Worm (Caenorhabditis elegans): ENCODE results near the gene exos-4.1.

Gene exos-4.1

ce11 chrIV:13108430-13108829 is 9.6 kb downstream of the exos-4.1 start:
- TF ChIP-seq ceh-82 (tag; optimal IDR thresholded peaks at IDR 0.05) (no peak), peb-1 (tag; optimal IDR thresholded peaks at IDR 0.05) (no peak), ztf-4 (tag; optimal IDR thresholded peaks at IDR 0.05) (no peak), C34F6.9 (tag; optimal IDR thresholded peaks at IDR 0.05) (no peak), nhr-77 (tag; optimal IDR thresholded peaks at IDR 0.05) (no peak), dmd-4 (tag; optimal IDR thresholded peaks at IDR 0.05) (no peak), unc-62 (GFP tag; optimal IDR thresholded peaks at IDR 0.05) (no peak), lin-13 (GFP tag; optimal IDR thresholded peaks at IDR 0.05) (no peak), nhr-21 (tag; optimal IDR thresholded peaks at IDR 0.05) (no peak), nhr-10 (tag; optimal IDR thresholded peaks at IDR 0.05) (no peak), ceh-16 (tag; optimal IDR thresholded peaks at IDR 0.05) (no peak), mab-5 (tag; optimal IDR thresholded peaks at IDR 0.05) (no peak), Y55F3AM.14 (GFP tag; optimal IDR thresholded peaks at IDR 0.05) (no peak), ztf-1 (GFP tag; conservative IDR thresholded peaks at IDR 0.05) (no peak), skn-1 (tag; optimal IDR thresholded peaks at IDR 0.05) (no peak), nhr-23 (tag; optimal IDR thresholded peaks at IDR 0.05) (no peak), mbf-1 (tag; optimal IDR thresholded peaks at IDR 0.05) (no peak), mdl-1 (tag; optimal IDR thresholded peaks at IDR 0.05) (no peak), unc-39 (tag; optimal IDR thresholded peaks at IDR 0.05) (no peak), lsy-2 (tag; optimal IDR thresholded peaks at IDR 0.05) (no peak)

- TF ChIP-seq skn-1 (tag; optimal IDR thresholded peaks at IDR 0.05) (no peak), nhr-10 (tag; optimal IDR thresholded peaks at IDR 0.05) (no peak), C34F6.9 (tag; optimal IDR thresholded peaks at IDR 0.05) (no peak), F13H6.1 (tag; optimal IDR thresholded peaks at IDR 0.05) (no peak), ztf-1 (GFP tag; conservative IDR thresholded peaks at IDR 0.05) (no peak), Y55F3AM.14 (GFP tag; optimal IDR thresholded peaks at IDR 0.05) (no peak), snpc-4 (tag; optimal IDR thresholded peaks at IDR 0.05) (no peak), lin-13 (GFP tag; optimal IDR thresholded peaks at IDR 0.05) (no peak), aly-2 (tag; optimal IDR thresholded peaks at IDR 0.05) (no peak), blmp-1 (tag; optimal IDR thresholded peaks at IDR 0.05; ENCODE audit: insufficient read depth) (peak; percentile 26), unc-39 (tag; optimal IDR thresholded peaks at IDR 0.05) (no peak), nhr-11 (tag; optimal IDR thresholded peaks at IDR 0.05) (no peak), nhr-129 (tag; optimal IDR thresholded peaks at IDR 0.05) (peak; percentile 5), ceh-82 (tag; optimal IDR thresholded peaks at IDR 0.05) (no peak), mdl-1 (tag; optimal IDR thresholded peaks at IDR 0.05) (no peak), R02D3.7 (tag; optimal IDR thresholded peaks at IDR 0.05) (no peak), ztf-11 (tag; optimal IDR thresholded peaks at IDR 0.05) (no peak), zag-1 (tag; optimal IDR thresholded peaks at IDR 0.05) (no peak), gmeb-1 (tag; optimal IDR thresholded peaks at IDR 0.05) (no peak), nhr-237 (tag; optimal IDR thresholded peaks at IDR 0.05) (no peak), lsy-2 (tag; optimal IDR thresholded peaks at IDR 0.05) (no peak), crh-2 (tag; optimal IDR thresholded peaks at IDR 0.05) (peak; percentile 26), elt-1 (tag; optimal IDR thresholded peaks at IDR 0.05) (no peak), sem-4 (tag; optimal IDR thresholded peaks at IDR 0.05) (no peak), elt-3 (tag; optimal IDR thresholded peaks at IDR 0.05) (no peak), nhr-77 (tag; optimal IDR thresholded peaks at IDR 0.05) (no peak), alr-1 (tag; optimal IDR thresholded peaks at IDR 0.05) (no peak), egl-27 (tag; optimal IDR thresholded peaks at IDR 0.05) (no peak), dmd-4 (tag; optimal IDR thresholded peaks at IDR 0.05) (no peak), mbf-1 (tag; optimal IDR thresholded peaks at IDR 0.05) (no peak), fos-1 (tag; optimal IDR thresholded peaks at IDR 0.05) (no peak), lin-39 (tag; optimal IDR thresholded peaks at IDR 0.05) (no peak), unc-62 (GFP tag; optimal IDR thresholded peaks at IDR 0.05) (no peak), nhr-12 (tag; optimal IDR thresholded peaks at IDR 0.05) (no peak), ZK546.5 (tag; optimal IDR thresholded peaks at IDR 0.05) (no peak), mab-5 (tag; optimal IDR thresholded peaks at IDR 0.05) (no peak), ztf-4 (tag; optimal IDR thresholded peaks at IDR 0.05) (no peak), nhr-23 (tag; optimal IDR thresholded peaks at IDR 0.05) (no peak), nhr-25 (tag; optimal IDR thresholded peaks at IDR 0.05) (no peak), sma-3 (GFP tag; optimal IDR thresholded peaks at IDR 0.05) (peak; percentile 56), lin-11 (tag; optimal IDR thresholded peaks at IDR 0.05) (no peak), unc-55 (GFP tag; optimal IDR thresholded peaks at IDR 0.05) (no peak), peb-1 (tag; optimal IDR thresholded peaks at IDR 0.05) (no peak), sma-9 (GFP tag; optimal IDR thresholded peaks at IDR 0.05) (peak; percentile 82), sma-9 (tag; optimal IDR thresholded peaks at IDR 0.05) (no peak), ama-1 (optimal IDR thresholded peaks at IDR 0.05) (no peak), nhr-6 (tag; optimal IDR thresholded peaks at IDR 0.05) (no peak), nhr-21 (tag; optimal IDR thresholded peaks at IDR 0.05) (peak; percentile 74)
These were observed 11.0 kb downstream of the exos-4.1 start, which contains the start of gene best-1 for ce11 chrIV:13109751-13110150. Gene best-1, minus strand, starts transcription at chrIV:13109779.
